Fruit fly (Drosophila melanogaster) ovary, adult (tissue): Measurements from ENCODE around the gene Cyp304a1.

ENCODE experiments used
- CG17801 ChIP-seq: fragments of 200-800 bp; optimal IDR thresholded peaks from 2 replicates; lab custom pipeline; 2019; ENCODE audit warnings: missing biosample characterization, mild to moderate bottlenecking, missing genetic modification characterization, moderate library complexity; ENCODE audit not compliant: partially characterized antibody

Gene Cyp304a1

DNA sequence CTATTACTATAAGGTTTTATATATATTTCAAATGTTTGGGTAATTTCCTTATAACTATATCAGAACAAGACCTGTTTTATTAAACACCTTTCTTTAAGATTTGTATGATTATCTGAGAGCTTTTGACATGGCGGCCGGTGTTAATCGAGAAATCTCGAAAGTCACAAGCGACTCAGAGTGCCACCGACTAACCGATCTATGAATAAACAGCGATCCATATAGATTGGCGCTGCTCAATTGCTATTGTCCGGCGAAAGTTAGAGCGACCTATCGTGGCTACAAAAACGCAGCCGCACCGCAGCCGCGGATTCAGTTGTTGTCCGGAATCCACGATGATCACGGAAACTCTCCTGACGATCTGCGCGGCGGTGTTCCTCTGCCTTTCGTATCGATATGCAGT is at the start of gene Cyp304a1:
Gene Cyp304a1 (plus strand): TSS at position 301 of the 400 bp plus-strand sequence.
- TF ChIP-seq CG17801 = no peak

DNA sequence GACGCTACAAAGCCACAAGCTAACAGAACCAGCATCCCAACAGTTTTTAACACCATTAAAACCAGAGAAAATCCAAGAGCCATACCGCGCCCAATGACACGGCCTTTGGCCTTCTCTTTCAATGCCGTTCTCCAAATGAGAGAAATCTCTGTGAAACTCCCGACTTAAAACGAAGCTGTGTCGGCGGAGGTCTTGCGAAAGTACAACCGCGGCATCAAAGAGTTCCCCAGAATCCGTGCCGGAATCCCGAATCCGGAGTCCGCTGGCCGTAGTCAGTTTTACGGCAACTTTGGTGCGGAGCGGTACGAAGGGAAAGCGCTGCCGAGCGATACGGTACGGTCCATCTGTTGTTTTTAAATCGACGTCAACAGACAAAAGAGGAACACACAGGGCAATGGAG is 47.8 kb upstream of the Cyp304a1 start, which contains the start of gene beat-Vb:
Gene beat-Vb (plus strand): TSS at position 246 of the 400 bp plus-strand sequence.
- TF ChIP-seq CG17801 = no peak

DNA sequence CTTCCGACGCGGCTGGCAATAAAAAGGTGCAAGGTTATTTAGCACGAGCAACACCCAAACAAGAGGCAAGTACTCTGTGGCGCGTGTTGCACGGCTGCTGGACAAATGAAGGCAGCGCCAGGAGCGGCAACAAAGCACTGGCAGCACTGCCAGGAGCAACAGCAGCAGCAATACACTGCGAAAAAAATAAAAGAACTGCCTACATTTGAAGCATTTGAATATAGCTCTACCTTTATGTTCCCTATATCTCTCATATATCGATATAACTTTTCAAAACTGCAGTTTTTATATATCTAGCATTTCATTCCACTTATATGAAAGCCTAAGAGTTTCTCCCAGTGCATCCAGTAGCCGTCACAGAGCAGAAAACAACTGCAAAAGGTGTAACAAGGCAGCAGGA is 6.2 kb upstream of the Cyp304a1 start:
- TF ChIP-seq CG17801 = no peak

DNA sequence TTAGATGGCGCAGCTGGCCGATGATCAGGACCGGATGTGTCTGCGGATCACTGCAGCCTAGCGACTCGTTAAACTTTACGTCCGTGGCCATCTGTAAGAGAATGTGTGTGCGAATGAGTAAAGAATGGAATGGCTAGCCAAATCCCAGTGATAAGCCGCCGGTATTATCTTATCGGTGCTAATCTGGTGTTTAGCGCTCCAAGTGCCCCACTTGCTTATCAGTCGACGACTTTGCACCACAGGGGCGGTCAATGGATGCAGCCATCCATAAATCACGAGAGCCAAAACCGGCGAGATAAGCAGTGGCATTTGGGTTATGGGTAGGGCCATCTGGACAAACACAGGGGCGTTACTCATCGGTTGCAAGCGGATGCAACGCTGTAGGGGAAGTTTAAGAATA is 3.4 kb upstream of the Cyp304a1 start:
- TF ChIP-seq CG17801 = no peak

DNA sequence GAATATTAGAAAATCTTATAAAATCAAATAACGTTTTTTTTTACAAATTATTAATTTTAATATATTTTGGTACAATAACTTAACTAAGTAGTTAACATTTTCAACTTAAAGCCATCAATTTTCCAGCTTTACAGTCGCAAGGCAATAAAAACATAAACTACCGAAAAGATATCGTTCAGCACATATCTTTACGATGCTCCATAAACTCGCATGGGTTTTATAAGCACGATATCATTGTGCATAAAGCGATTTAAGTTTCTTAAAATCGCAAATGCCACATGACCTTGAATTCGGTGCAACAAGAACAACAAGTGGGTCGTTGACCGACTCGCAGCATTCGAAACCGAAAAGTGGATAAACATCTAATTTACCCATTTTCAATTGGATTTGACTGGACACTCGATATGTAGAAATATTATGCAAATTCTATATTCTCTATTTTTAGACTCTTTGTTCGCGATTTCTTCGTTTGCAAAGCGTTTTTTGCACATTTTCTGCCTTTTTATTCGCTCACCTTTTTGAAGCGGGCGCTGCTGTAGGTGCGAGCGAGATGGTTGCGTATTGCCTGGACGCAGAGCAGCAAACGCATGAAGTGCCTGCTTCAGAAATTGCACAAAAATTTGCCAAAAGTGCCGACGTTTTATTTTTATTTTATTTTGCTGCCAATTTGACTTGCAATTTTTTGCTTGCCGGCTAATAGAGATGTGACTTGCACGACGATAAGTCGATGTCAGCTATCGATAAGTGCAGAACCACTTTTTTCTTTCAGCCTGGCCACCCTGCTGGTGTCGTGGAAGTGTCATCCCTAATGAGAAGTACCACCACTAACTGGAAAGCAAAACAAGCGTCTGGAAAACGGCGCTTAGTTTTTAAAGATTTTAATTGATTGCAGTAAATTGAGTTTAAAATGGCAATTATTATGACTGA is 2.4 kb upstream of the Cyp304a1 start, which contains the start of gene Spc25:
Gene Spc25 (plus strand): TSS at position 817 of the 927 bp plus-strand sequence.
- peak; percentile 15 for TF ChIP-seq CG17801

DNA sequence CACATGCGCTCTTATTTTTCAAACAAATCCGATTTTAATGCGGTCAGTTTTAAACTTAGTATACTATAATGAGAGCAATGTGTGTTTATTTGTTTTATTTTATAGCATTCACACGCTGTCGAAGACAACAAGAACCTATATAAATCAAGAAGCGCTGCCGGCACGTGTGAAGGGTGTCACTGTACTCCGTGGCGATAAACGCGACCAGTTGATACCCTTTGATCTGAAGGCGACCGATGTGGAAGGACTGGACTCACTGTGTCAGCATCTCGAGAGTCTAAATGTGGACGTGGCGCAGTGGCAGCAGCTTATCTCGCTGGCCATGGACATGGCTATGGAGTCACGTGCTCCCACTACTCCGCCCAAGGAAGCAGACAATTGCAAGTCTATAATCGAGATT is 979 bp upstream of the Cyp304a1 start:
- TF ChIP-seq CG17801 = no peak

DNA sequence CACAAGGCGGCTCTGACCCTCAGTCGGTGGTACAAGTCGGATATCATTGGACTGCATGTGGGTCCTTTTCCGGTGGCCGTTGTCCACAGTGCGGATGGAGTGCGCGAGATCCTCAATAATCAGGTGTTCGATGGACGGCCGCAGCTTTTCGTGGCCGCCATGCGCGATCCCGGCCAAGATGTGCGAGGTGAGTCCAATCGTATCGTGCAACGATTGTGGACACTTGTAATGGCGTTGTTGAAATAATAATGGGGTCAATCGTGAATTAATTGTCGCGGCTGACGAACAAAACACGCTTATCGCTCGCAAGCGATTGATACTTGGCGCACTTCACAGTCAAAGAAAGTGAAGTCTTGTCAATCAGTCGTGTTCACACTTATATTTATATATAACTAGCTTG is 452 bp downstream of the Cyp304a1 start:
- TF ChIP-seq CG17801 = no peak

DNA sequence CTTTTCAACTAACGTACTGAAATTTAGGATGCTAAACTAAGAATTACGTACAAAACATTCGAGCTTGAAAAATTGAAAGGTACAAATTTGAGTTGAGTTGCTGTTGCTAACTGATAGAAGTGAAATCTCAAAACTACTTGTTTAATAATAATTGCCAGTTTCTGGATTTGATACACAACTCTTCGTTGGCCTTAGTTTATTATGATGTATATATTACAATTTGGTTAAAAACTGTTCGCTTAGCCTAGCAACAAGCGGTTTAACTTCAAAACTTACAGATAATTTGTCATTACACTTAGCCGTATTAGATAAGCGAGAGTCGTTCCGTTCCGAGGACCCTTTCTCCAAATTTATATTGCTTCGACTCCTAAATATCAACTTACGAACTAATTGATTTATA is 4.0 kb downstream of the Cyp304a1 start, which contains the start of the genes CG14384 and grsm:
Gene CG14384 (minus strand): TSS at position 101 of the 400 bp plus-strand sequence.
Gene grsm (minus strand): TSS at position 101 of the 400 bp plus-strand sequence.
- no peak for TF ChIP-seq CG17801

DNA sequence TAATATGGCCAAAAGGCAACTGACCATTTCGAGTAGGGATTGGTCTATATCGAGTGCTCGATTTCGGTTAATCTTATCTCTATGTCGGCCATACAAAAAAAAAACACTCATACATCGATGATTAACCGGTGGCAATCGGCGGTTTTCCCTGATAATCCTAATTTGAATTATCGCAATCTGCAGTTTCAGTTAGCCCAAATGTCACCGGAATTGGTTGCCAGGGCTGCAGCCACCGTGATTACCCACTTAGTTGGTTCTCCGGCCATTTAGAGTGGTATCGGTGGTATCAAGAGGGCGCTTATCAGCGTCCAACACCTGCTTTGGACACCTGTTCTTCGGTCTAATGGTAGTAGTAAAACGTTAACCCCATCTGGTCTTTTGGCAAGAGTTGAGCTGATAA is 8.5 kb downstream of the Cyp304a1 start:
- TF ChIP-seq CG17801 = no peak

DNA sequence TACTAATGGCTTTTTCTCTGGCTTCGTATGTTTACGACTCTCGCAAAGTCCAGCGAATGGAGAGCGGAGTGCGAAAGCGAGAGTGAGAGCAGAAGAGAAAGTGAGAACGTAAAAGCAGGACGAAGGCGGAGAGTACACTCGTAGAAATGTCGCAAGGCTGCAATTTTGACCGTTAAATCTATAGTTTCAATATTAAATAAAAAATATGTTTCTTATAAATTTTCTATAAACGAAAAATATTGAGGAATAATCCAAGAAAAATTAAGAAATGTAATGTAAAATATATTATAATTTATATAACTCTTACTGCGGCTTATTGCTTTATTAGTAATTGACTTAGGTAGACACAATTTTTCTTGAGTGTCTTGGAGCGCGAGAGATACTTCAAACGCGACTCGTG is 10.9 kb downstream of the Cyp304a1 start:
- TF ChIP-seq CG17801 = no peak

DNA sequence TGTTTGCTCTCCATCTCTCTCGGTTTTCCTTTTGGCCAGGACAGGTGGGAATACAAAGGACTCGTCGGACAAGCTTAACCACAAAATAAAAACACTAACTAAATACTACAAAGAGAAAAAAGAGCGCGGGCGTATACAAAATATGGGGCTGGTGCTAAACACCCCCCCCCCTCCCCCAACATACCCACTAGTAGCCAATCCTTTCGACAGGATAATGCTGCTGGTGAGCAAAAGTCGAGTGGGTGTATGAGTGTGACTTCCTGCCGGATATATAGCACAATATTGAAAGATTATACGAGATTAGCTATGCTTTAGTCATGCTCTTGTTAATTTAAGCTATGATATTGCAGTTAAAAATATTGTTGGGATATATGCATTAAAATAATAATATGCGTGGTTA is 11.6 kb downstream of the Cyp304a1 start:
- no peak for TF ChIP-seq CG17801

DNA sequence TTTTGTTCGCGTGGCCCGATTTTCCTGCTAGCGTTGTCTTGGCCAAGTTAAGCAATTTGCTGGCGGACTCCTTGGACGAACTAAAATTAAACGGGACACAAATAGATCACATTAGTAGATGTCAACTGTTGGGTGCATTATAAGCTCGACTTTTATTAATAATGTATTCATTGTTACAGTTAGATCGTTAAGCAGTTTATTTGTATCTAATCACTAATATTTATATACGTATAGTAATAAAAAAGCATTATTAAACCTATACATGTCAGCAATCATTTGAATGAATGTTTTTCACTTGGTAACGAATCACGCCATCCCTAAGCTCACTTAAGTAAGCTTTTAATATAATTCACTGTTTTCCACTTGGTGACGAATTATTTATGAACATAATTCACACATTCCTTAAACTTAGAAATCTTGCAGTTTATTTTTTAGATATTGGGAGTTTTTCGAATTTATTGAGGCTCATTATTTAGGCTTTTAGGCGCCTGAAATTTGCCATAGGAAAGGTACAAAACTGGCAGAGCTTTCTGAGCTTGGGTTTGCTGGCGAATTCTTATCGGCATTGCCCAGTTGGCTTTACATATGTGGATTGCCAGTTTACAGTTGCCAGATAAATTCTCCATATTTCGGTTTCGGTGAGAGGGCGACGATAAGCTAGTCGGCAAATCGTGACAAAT is 13.9 kb downstream of the Cyp304a1 start, which contains the start of the genes CG7381 and CG7091:
Gene CG7381 (minus strand): TSS at position 101 of the 680 bp plus-strand sequence.
Gene CG7091 (plus strand): TSS at position 630 of the 680 bp plus-strand sequence.
- TF ChIP-seq CG17801 = no peak

DNA sequence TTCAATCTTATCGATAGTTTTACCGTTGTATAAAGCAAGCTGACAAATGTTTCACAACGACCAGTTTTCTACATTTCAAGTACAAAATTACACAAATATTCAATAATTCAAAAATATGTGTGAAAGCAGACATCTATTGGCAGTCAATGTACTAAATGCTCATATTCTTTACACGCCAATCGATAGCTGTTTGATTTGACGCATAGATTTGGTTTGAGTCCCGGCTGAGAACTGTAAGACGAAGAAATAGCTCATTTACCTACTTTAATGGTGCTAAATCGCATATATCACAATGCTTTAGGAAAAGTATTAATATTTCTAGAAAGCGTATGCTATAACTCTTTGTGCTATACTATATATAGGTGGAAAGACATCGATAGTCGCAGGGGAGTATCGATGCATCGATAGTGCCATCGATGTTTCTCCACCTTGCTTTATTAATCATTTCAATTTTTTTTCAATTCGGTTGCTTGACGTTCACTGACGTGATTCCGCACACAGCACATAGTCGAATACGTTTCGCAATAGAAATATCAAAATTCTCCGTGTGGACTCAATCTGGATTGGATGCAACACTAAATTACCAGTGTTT is 17.1 kb downstream of the Cyp304a1 start, which contains the start of gene Paip2:
Gene Paip2 (plus strand): TSS at position 165 of the 592 bp plus-strand sequence.
- TF ChIP-seq CG17801 = no peak

DNA sequence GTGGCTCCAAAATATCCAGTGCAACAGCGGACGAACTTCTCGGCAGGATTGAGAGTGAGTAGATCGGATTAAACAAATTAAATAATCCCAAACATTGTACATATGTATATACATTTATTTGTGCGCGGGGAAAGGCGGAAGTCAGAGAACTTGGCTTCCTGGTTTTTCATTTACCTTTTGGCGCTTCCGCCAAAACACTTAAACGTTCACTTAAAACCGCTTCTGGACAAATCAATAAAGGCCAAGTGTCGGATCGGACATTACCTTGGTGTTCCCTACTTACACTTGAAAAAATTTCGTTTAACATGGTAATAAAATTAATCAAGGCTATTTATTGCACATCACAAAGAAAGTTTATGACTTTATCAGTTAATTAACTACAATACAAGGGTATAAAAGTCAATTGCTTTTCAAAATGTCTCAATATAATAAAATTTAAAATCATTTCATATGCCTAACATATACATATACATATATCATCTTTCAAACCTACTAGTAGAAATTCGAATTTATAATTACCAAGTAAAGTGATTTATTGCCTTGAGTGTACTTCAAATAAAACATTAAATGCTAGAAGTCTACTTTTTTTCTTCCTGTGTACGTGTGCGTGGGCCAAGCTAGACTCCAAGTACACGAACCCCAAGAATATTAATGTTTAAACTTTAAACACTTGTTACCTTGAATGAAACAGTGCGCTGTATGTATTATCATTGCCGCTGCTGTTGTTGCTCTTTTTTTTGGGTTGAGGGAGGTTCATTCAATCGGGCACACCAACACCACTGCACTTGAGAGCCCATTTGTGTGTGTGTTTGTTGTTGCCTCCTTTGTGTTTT is 18.0 kb downstream of the Cyp304a1 start:
- peak; percentile 72 for TF ChIP-seq CG17801

DNA sequence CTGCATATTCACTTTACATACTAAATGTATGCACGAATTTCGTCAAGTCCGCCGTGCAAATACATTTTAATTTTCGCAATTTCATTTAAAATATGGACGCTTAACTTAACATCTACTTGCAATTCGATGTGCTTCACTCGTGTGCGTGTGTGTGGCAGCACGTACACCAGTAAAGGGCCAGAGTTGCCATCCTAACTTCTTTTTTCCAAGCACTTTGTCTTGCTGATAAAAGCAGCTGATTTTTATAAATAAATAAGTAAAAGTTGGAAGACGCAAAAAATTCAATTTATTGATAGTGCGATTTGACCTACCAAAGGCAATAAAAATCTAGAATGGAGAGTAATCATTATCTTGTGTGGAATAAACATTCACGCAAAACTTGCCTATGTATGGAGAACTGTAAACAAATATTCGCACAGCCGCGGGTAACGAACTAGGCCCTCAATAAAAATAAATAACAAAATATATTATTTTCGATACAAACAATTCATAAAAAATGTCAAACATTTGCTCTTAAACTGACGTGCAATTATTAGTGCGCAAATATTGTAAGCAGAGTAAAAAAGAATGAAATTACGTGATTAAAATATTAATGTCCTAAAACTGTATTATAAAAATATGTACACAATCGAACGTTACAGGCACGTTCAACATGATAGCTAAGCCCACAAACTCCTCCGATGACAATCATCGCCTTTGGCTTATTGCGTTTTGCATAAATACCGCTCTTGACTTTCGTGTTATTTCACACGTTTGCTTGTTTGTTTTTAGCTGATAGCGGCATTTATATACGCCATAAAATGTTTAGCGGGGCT is 18.8 kb downstream of the Cyp304a1 start:
- peak; percentile 54 for TF ChIP-seq CG17801
